Worm (Caenorhabditis elegans) whole organism, early embryonic: Measurements from ENCODE around the gene srg-66.

Source experiments
- B0310.2 ChIP-seq: sonication (generic microtip); optimal IDR thresholded peaks from 2 replicates; lab custom pipeline; 2016; ENCODE audit warnings: mild to moderate bottlenecking, missing genetic modification characterization, missing compliant biosample characterization
- hnd-1 ChIP-seq: sonication (generic microtip); optimal IDR thresholded peaks from 2 replicates; lab custom pipeline; 2016; ENCODE audit warnings: missing genetic modification characterization, missing compliant biosample characterization
- scrt-1 ChIP-seq: fragments of 200-800 bp; sonication (Bioruptor generic); IDR thresholded peaks from 2 replicates; pipeline ENCODE4 v1.3.6; 2022; ENCODE audit warnings: missing genetic modification characterization, missing compliant biosample characterization

ce11 chrV:5433020-5433419 is 49.2 kb downstream of the srg-66 start, which contains the start of gene acl-6:
- TF ChIP-seq hnd-1 (no peak), scrt-1 (GFP tag; lab: Robert Waterston, UW) (no peak), B0310.2 (tag; lab: Kevin White, UChicago) (no peak)
